Worm (Caenorhabditis elegans) whole organism, dauer: Measurements from ENCODE around the gene gnrr-5.

ENCODE experiments used
- unc-62 ChIP-seq: sonication (generic microtip); optimal IDR thresholded peaks from 2 replicates; lab custom pipeline; 2017; ENCODE audit warnings: missing biosample characterization, missing genetic modification reagents, missing genetic modification characterization

The gnrr-5 gene

ce11 chrV:4471065-4471464, 16.5 kb upstream of the gnrr-5 start, which contains the start of gene T08H10.3:
Gene T08H10.3 (plus strand): TSS chrV:4471365.
- no peak for TF ChIP-seq unc-62 (GFP tag; lab: Kevin White, UChicago)

ce11 chrV:4450523-4451089, 3.9 kb downstream of the gnrr-5 start, which contains the start of gene rft-2:
Gene rft-2 (minus strand): TSS chrV:4450563.
- TF ChIP-seq unc-62 (GFP tag; lab: Kevin White, UChicago): no peak

- TF ChIP-seq unc-62 (GFP tag; lab: Kevin White, UChicago): no peak
Measured at ce11 chrV:4447637-4448036, 6.9 kb downstream of the gnrr-5 start.

ce11 chrV:4442749-4443381, 11.7 kb downstream of the gnrr-5 start, which contains the start of gene rft-1:
Gene rft-1 (minus strand): TSS chrV:4443223.
- TF ChIP-seq unc-62 (GFP tag; lab: Kevin White, UChicago): no peak

- TF ChIP-seq unc-62 (GFP tag; lab: Kevin White, UChicago): no peak
Measured at ce11 chrV:4437215-4437614, 17.3 kb downstream of the gnrr-5 start.

ce11 chrV:4435411-4435981, 19.0 kb downstream of the gnrr-5 start, which contains the start of gene Y47D7A.13:
Gene Y47D7A.13 (minus strand): TSS chrV:4435927.
- TF ChIP-seq unc-62 (GFP tag; lab: Kevin White, UChicago): no peak

ce11 chrV:4432783-4433237, 21.7 kb downstream of the gnrr-5 start, which contains the start of gene Y47D7A.15:
Gene Y47D7A.15 (minus strand): TSS chrV:4433187.
- TF ChIP-seq unc-62 (GFP tag; lab: Kevin White, UChicago): no peak

ce11 chrV:4429576-4429975, 25.0 kb downstream of the gnrr-5 start, which contains the start of gene Y47D7A.12:
Gene Y47D7A.12 (minus strand): TSS chrV:4429676.
- no peak for TF ChIP-seq unc-62 (GFP tag; lab: Kevin White, UChicago)

- TF ChIP-seq unc-62 (GFP tag; lab: Kevin White, UChicago): no peak
Measured at ce11 chrV:4428202-4428601, 26.3 kb downstream of the gnrr-5 start, which contains the start of gene Y47D7A.11. Gene Y47D7A.11 (minus strand): TSS chrV:4428302.

- TF ChIP-seq unc-62 (GFP tag; lab: Kevin White, UChicago): no peak
Measured at ce11 chrV:4423860-4424401, 30.6 kb downstream of the gnrr-5 start, which contains the start of the genes Y47D7A.9 and Y47D7A.19. Gene Y47D7A.9 (minus strand): TSS chrV:4423960. Gene Y47D7A.19 (plus strand): TSS chrV:4424351.

- no peak for TF ChIP-seq unc-62 (GFP tag; lab: Kevin White, UChicago)
Measured at ce11 chrV:4423087-4423486, 31.4 kb downstream of the gnrr-5 start.

ce11 chrV:4422127-4422526, 32.4 kb downstream of the gnrr-5 start, which contains the start of gene skr-7:
Gene skr-7 (plus strand): TSS chrV:4422427.
- no peak for TF ChIP-seq unc-62 (GFP tag; lab: Kevin White, UChicago)

ce11 chrV:4421475-4421874, 33.1 kb downstream of the gnrr-5 start, which contains the start of gene skr-14:
Gene skr-14 (minus strand): TSS chrV:4421575.
- TF ChIP-seq unc-62 (GFP tag; lab: Kevin White, UChicago): no peak

- TF ChIP-seq unc-62 (GFP tag; lab: Kevin White, UChicago): no peak
Measured at ce11 chrV:4419767-4420322, 34.7 kb downstream of the gnrr-5 start, which contains the start of the genes Y47D7A.7 and Y47D7A.2. Gene Y47D7A.7 (minus strand): TSS chrV:4419867. Gene Y47D7A.2 (plus strand): TSS chrV:4420272.

- no peak for TF ChIP-seq unc-62 (GFP tag; lab: Kevin White, UChicago)
Measured at ce11 chrV:4418116-4418515, 36.4 kb downstream of the gnrr-5 start, which contains the start of gene Y47D7A.6. Gene Y47D7A.6 (minus strand): TSS chrV:4418216.
